Worm (Caenorhabditis elegans): ENCODE data around the gene T04C9.2.

- TF ChIP-seq ZK546.5 (tag; optimal IDR thresholded peaks at IDR 0.05) = no peak
- no peak for TF ChIP-seq skn-1 (tag; optimal IDR thresholded peaks at IDR 0.05)
- no peak for TF ChIP-seq elt-3 (tag; optimal IDR thresholded peaks at IDR 0.05)
- TF ChIP-seq nhr-67 (tag; optimal IDR thresholded peaks at IDR 0.05) = no peak
- TF ChIP-seq unc-62 (GFP tag; optimal IDR thresholded peaks at IDR 0.05) = no peak
- TF ChIP-seq egl-27 (tag; optimal IDR thresholded peaks at IDR 0.05) = no peak
- TF ChIP-seq ceh-82 (tag; optimal IDR thresholded peaks at IDR 0.05) = no peak
- no peak for TF ChIP-seq nhr-237 (tag; optimal IDR thresholded peaks at IDR 0.05)
These were observed 3.2 kb upstream of the T04C9.2 start for ce11 chrIII:5988461-5988860.

All from whole organism, L3 larva.